Worm (Caenorhabditis elegans): ENCODE data around the gene mls-1.

mls-1 gene

ce11 chrIII:7460018-7460417 lies at the start of gene mls-1:
Gene mls-1, plus strand, starts transcription at chrIII:7460341.
- TF ChIP-seq alr-1 (tag; optimal IDR thresholded peaks at IDR 0.05; ENCODE audit: borderline replicate concordance) (no peak), dsc-1 (tag; optimal IDR thresholded peaks at IDR 0.05) (peak; percentile 83)

ce11 chrIII:7453653-7454124 lies 6.5 kb upstream of the mls-1 start, which contains the start of gene alh-12:
Gene alh-12, plus strand, starts transcription at chrIII:7454074.
- no peak for TF ChIP-seq hlh-4 (tag; optimal IDR thresholded peaks at IDR 0.05)
- peak; percentile 63 for TF ChIP-seq elt-2 (tag; optimal IDR thresholded peaks at IDR 0.05)
- TF ChIP-seq nhr-19 (GFP tag; conservative IDR thresholded peaks at IDR 0.05): no peak
- no peak for TF ChIP-seq nhr-47 (tag; optimal IDR thresholded peaks at IDR 0.05)
- no peak for TF ChIP-seq tlp-1 (tag; optimal IDR thresholded peaks at IDR 0.05)
- no peak for TF ChIP-seq pag-3 (tag; optimal IDR thresholded peaks at IDR 0.05; ENCODE audit: borderline replicate concordance, insufficient read depth)
- TF ChIP-seq aha-1 (tag; optimal IDR thresholded peaks at IDR 0.05): no peak
- TF ChIP-seq ceh-90 (tag; optimal IDR thresholded peaks at IDR 0.05): no peak
- no peak for TF ChIP-seq lin-39 (tag; optimal IDR thresholded peaks at IDR 0.05)
- TF ChIP-seq ets-5 (GFP tag; IDR thresholded peaks at IDR 0.05): no peak
- no peak for TF ChIP-seq unc-98 (GFP tag; IDR thresholded peaks at IDR 0.05)
- no peak for TF ChIP-seq sptf-1 (tag; optimal IDR thresholded peaks at IDR 0.05)
- no peak for TF ChIP-seq nhr-85 (tag)
- TF ChIP-seq nhr-77 (tag; optimal IDR thresholded peaks at IDR 0.05): no peak
- no peak for TF ChIP-seq swsn-7 (tag; optimal IDR thresholded peaks at IDR 0.05)
- TF ChIP-seq ces-1 (GFP tag; optimal IDR thresholded peaks at IDR 0.05): no peak
- TF ChIP-seq unc-62 (GFP tag; optimal IDR thresholded peaks at IDR 0.05): no peak
- peak; percentile 4 for TF ChIP-seq snu-23 (GFP tag; optimal IDR thresholded peaks at IDR 0.05)
- TF ChIP-seq nhr-71 (tag; optimal IDR thresholded peaks at IDR 0.05): peak; percentile 27
- no peak for TF ChIP-seq sup-37 (GFP tag; optimal IDR thresholded peaks at IDR 0.05)
- no peak for TF ChIP-seq elt-3 (tag; optimal IDR thresholded peaks at IDR 0.05)
- TF ChIP-seq egl-13 (tag; optimal IDR thresholded peaks at IDR 0.05): no peak
- no peak for TF ChIP-seq C04F5.9 (tag; optimal IDR thresholded peaks at IDR 0.05)
- TF ChIP-seq F16B12.6 (tag; optimal IDR thresholded peaks at IDR 0.05): no peak
- TF ChIP-seq lin-35 (GFP tag; optimal IDR thresholded peaks at IDR 0.05): peak in 1 of 2 experiments; percentile 19
- TF ChIP-seq pqm-1 (tag; optimal IDR thresholded peaks at IDR 0.05): no peak
- no peak for TF ChIP-seq pax-3 (tag; optimal IDR thresholded peaks at IDR 0.05)
- no peak for TF ChIP-seq egl-27 (tag; optimal IDR thresholded peaks at IDR 0.05)
- TF ChIP-seq tbx-2 (tag; optimal IDR thresholded peaks at IDR 0.05): no peak
- no peak for TF ChIP-seq skn-1 (tag; optimal IDR thresholded peaks at IDR 0.05)
- TF ChIP-seq efl-3 (GFP tag; optimal IDR thresholded peaks at IDR 0.05): no peak
- no peak for TF ChIP-seq C34B4.2 (tag; optimal IDR thresholded peaks at IDR 0.05)
- TF ChIP-seq rnt-1 (tag; optimal IDR thresholded peaks at IDR 0.05): peak; percentile 21
- no peak for TF ChIP-seq ztf-11 (tag; optimal IDR thresholded peaks at IDR 0.05)
- no peak for TF ChIP-seq ceh-8 (GFP tag; optimal IDR thresholded peaks at IDR 0.05)
- no peak for TF ChIP-seq nhr-84 (tag; optimal IDR thresholded peaks at IDR 0.05)
- TF ChIP-seq mep-1 (tag; optimal IDR thresholded peaks at IDR 0.05): no peak
- TF ChIP-seq aly-2 (tag; optimal IDR thresholded peaks at IDR 0.05): no peak
- TF ChIP-seq dpl-1 (GFP tag; optimal IDR thresholded peaks at IDR 0.05): no peak
- TF ChIP-seq lsy-2 (tag; optimal IDR thresholded peaks at IDR 0.05): peak in 1 of 2 experiments; percentile 21
- no peak for TF ChIP-seq isw-1 (GFP tag; IDR thresholded peaks at IDR 0.05)
- no peak for TF ChIP-seq ztf-4 (tag; optimal IDR thresholded peaks at IDR 0.05)
- no peak for TF ChIP-seq xbp-1 (tag; optimal IDR thresholded peaks at IDR 0.05)
- no peak for TF ChIP-seq efl-1 (optimal IDR thresholded peaks at IDR 0.05)
- TF ChIP-seq efl-1 (GFP tag; optimal IDR thresholded peaks at IDR 0.05 in 1 of 2): no peak
- no peak for TF ChIP-seq C16A3.4 (tag; optimal IDR thresholded peaks at IDR 0.05)
- no peak for TF ChIP-seq fkh-8 (tag; optimal IDR thresholded peaks at IDR 0.05)
- TF ChIP-seq zag-1 (tag; optimal IDR thresholded peaks at IDR 0.05): no peak
- no peak for TF ChIP-seq hlh-17 (GFP tag; optimal IDR thresholded peaks at IDR 0.05; ENCODE audit: borderline replicate concordance)

All from whole organism, L1 larva.